Worm (Caenorhabditis elegans): ENCODE data around the gene F52C6.4.
A peak's percentile ranks its signal among the peaks of the same experiment; 100 is the strongest.

ce11 chrII:1949119-1949518 is 26.2 kb downstream of the F52C6.4 start:
- TF ChIP-seq F13H6.1 (tag; optimal IDR thresholded peaks at IDR 0.05) (no peak), hlh-15 (tag; optimal IDR thresholded peaks at IDR 0.05) (no peak), Y22D7AL.16 (tag; optimal IDR thresholded peaks at IDR 0.05) (no peak), ama-1 (optimal IDR thresholded peaks at IDR 0.05) (no peak), tbx-2 (tag; optimal IDR thresholded peaks at IDR 0.05) (no peak), nhr-11 (tag; optimal IDR thresholded peaks at IDR 0.05) (no peak), ceh-45 (GFP tag; IDR thresholded peaks at IDR 0.05) (no peak), gmeb-2 (tag; optimal IDR thresholded peaks at IDR 0.05) (no peak), ceh-14 (tag; optimal IDR thresholded peaks at IDR 0.05) (no peak), fkh-10 (GFP tag; optimal IDR thresholded peaks at IDR 0.05) (no peak), eyg-1 (tag; optimal IDR thresholded peaks at IDR 0.05) (no peak), lin-11 (tag; optimal IDR thresholded peaks at IDR 0.05) (no peak), elt-2 (tag; optimal IDR thresholded peaks at IDR 0.05) (peak; percentile 99)
